Fruit fly (Drosophila melanogaster) whole organism, embryonic: Measurements from ENCODE around the gene CG13449.

Experiments used
- Atf-2 ChIP-seq: fragments of 200-800 bp; sonication (Bioruptor generic); optimal IDR thresholded peaks from 2 replicates; lab custom pipeline; 2016; ENCODE audit warnings: missing biosample characterization, missing genetic modification characterization
- B-H1 ChIP-seq: fragments of 200-800 bp; sonication (Bioruptor generic); IDR thresholded peaks from 3 replicates; pipeline ENCODE4 v1.3.6; 2022; ENCODE audit warnings: missing biosample characterization, missing genetic modification characterization
- CG10366 ChIP-seq: fragments of 200-800 bp; sonication (Bioruptor generic); IDR thresholded peaks from 2 replicates; pipeline ENCODE4 v1.3.6; 2022; ENCODE audit warnings: missing biosample characterization, missing genetic modification characterization
- CG10565 ChIP-seq: fragments of 200-800 bp; sonication (Bioruptor generic); optimal IDR thresholded peaks from 3 replicates; lab custom pipeline; 2016; ENCODE audit warnings: missing biosample characterization, mild to moderate bottlenecking, missing genetic modification characterization
- CG12104 ChIP-seq: fragments of 200-800 bp; sonication (Bioruptor generic); optimal IDR thresholded peaks from 3 replicates; lab custom pipeline; 2016; ENCODE audit warnings: missing biosample characterization, missing genetic modification characterization
- CG12155 ChIP-seq: fragments of 200-800 bp; sonication (Bioruptor generic); optimal IDR thresholded peaks from 3 replicates; lab custom pipeline; 2016; ENCODE audit warnings: missing biosample characterization, missing genetic modification characterization
- CG12659 ChIP-seq: fragments of 200-800 bp; sonication (Bioruptor generic); optimal IDR thresholded peaks from 3 replicates; lab custom pipeline; 2017; ENCODE audit warnings: mild to moderate bottlenecking, missing biosample characterization, missing genetic modification reagents, missing genetic modification characterization
- CG12744 ChIP-seq: fragments of 200-800 bp; sonication (Bioruptor generic); optimal IDR thresholded peaks from 2 replicates; lab custom pipeline; 2016; ENCODE audit warnings: missing biosample characterization, missing genetic modification characterization
- CG15269 ChIP-seq: fragments of 200-800 bp; sonication (Bioruptor generic); optimal IDR thresholded peaks from 2 replicates; lab custom pipeline; 2018; ENCODE audit warnings: missing biosample characterization, mild to moderate bottlenecking, missing genetic modification characterization, moderate library complexity
- CG1603 ChIP-seq: fragments of 200-800 bp; sonication (Bioruptor generic); optimal IDR thresholded peaks from 2 replicates; lab custom pipeline; 2019; ENCODE audit warnings: missing biosample characterization, mild to moderate bottlenecking, missing genetic modification characterization, moderate library complexity
- CG18262 ChIP-seq: fragments of 200-800 bp; optimal IDR thresholded peaks from 3 replicates; lab custom pipeline; 2019; ENCODE audit warnings: missing biosample characterization, mild to moderate bottlenecking, missing genetic modification characterization, moderate library complexity
- CG31365 ChIP-seq: fragments of 200-800 bp; sonication (Bioruptor generic); optimal IDR thresholded peaks from 2 replicates; lab custom pipeline; 2018; ENCODE audit warnings: missing biosample characterization, mild to moderate bottlenecking, missing genetic modification characterization
- CG3281 ChIP-seq: fragments of 200-800 bp; sonication (Bioruptor generic); optimal IDR thresholded peaks from 3 replicates; lab custom pipeline; 2017; ENCODE audit warnings: missing biosample characterization, mild to moderate bottlenecking, missing genetic modification characterization
- CG4404 ChIP-seq: fragments of 200-800 bp; sonication (Bioruptor generic); IDR thresholded peaks from 2 replicates; pipeline ENCODE4 v1.3.6; 2022; ENCODE audit warnings: missing biosample characterization, missing genetic modification characterization
- CG4424 ChIP-seq: fragments of 200-800 bp; sonication (Bioruptor generic); optimal IDR thresholded peaks from 3 replicates; lab custom pipeline; 2016; ENCODE audit warnings: missing biosample characterization, missing genetic modification characterization
- CG4854 ChIP-seq: fragments of 200-800 bp; sonication (Bioruptor generic); optimal IDR thresholded peaks from 2 replicates; lab custom pipeline; 2016; ENCODE audit warnings: missing biosample characterization, missing genetic modification characterization, inconsistent platforms
- CG6791 ChIP-seq: fragments of 200-800 bp; sonication (Bioruptor generic); IDR thresholded peaks from 3 replicates; pipeline ENCODE4 v1.3.6; 2022; ENCODE audit warnings: missing biosample characterization, missing genetic modification characterization; ENCODE audit not compliant: partially characterized antibody
- CG7357 ChIP-seq: fragments of 200-800 bp; sonication (Bioruptor generic); IDR thresholded peaks from 3 replicates; pipeline ENCODE4 v1.3.6; 2022; ENCODE audit warnings: missing biosample characterization, missing genetic modification characterization
- Fer1 ChIP-seq: fragments of 200-800 bp; sonication (Bioruptor generic); optimal IDR thresholded peaks from 2 replicates; lab custom pipeline; 2017; ENCODE audit warnings: missing biosample characterization, mild to moderate bottlenecking, missing genetic modification characterization
- Hr39 ChIP-seq: fragments of >200 bp; optimal IDR thresholded peaks from 2 replicates; lab custom pipeline; 2017
- Kr ChIP-seq: fragments of 200-800 bp; sonication (Bioruptor generic); optimal IDR thresholded peaks from 2 replicates; lab custom pipeline; 2017; ENCODE audit warnings: missing biosample characterization, mild to moderate bottlenecking, missing genetic modification characterization
- Scr ChIP-seq: fragments of 200-800 bp; sonication (Bioruptor generic); IDR thresholded peaks from 2 replicates; pipeline ENCODE4 v1.3.6; 2022; ENCODE audit warnings: missing biosample characterization, missing genetic modification characterization; ENCODE audit not compliant: partially characterized antibody
- Six4 ChIP-seq: fragments of 200-800 bp; sonication (Bioruptor generic); optimal IDR thresholded peaks from 2 replicates; lab custom pipeline; 2016; ENCODE audit warnings: missing biosample characterization, missing genetic modification characterization
- Ssrp ChIP-seq: fragments of 200-800 bp; sonication (Bioruptor generic); optimal IDR thresholded peaks from 2 replicates; lab custom pipeline; 2018; ENCODE audit warnings: missing biosample characterization, mild to moderate bottlenecking, missing genetic modification characterization, moderate library complexity
- Tbp ChIP-seq: fragments of >200 bp; optimal IDR thresholded peaks from 2 replicates; lab custom pipeline; 2018; ENCODE audit warnings: missing biosample characterization, missing genetic modification characterization
- Trl ChIP-seq, 3 experiments: fragments of >200 bp in 2 of 3; fragments of 200-800 bp in 1 of 3; sonication (Bioruptor generic) in 1 of 3; optimal IDR thresholded peaks; 2 replicates in 1 of 3; 3 replicates in 2 of 3; lab custom pipeline; 2016 to 2017; ENCODE audit warnings: missing biosample characterization in 1 of 3, missing genetic modification characterization in 1 of 3
- ash1 ChIP-seq: fragments of 200-800 bp; sonication (Bioruptor generic); optimal IDR thresholded peaks from 2 replicates; lab custom pipeline; 2018; ENCODE audit warnings: missing biosample characterization, mild to moderate bottlenecking, missing genetic modification characterization
- cad ChIP-seq: fragments of >200 bp; optimal IDR thresholded peaks from 2 replicates; lab custom pipeline; 2017; ENCODE audit warnings: missing biosample characterization, missing genetic modification characterization
- chinmo ChIP-seq: fragments of 200-800 bp; sonication (Bioruptor generic); IDR thresholded peaks from 4 replicates; pipeline ENCODE4 v1.3.6; 2022; ENCODE audit warnings: missing biosample characterization, missing genetic modification characterization; ENCODE audit not compliant: partially characterized antibody
- ci ChIP-seq: fragments of 200-800 bp; sonication (Bioruptor generic); IDR thresholded peaks from 3 replicates; pipeline ENCODE4 v1.3.6; 2022; ENCODE audit warnings: missing biosample characterization, missing genetic modification characterization
- crp ChIP-seq, 2 experiments: fragments of 200-800 bp; sonication (Bioruptor generic); optimal IDR thresholded peaks; 2 replicates in 1 of 2; 3 replicates in 1 of 2; lab custom pipeline; 2017; ENCODE audit warnings: missing biosample characterization in 2 of 2, missing genetic modification characterization in 2 of 2, mild to moderate bottlenecking in 1 of 2, moderate library complexity in 1 of 2
- da ChIP-seq: fragments of 200-800 bp; sonication (Bioruptor generic); optimal IDR thresholded peaks from 2 replicates; lab custom pipeline; 2016; ENCODE audit warnings: missing biosample characterization, missing genetic modification characterization
- dmrt11E ChIP-seq: fragments of 200-800 bp; sonication (Bioruptor generic); optimal IDR thresholded peaks from 3 replicates; lab custom pipeline; 2018; ENCODE audit warnings: missing biosample characterization, mild to moderate bottlenecking, missing genetic modification characterization, moderate library complexity
- dpn ChIP-seq, 2 experiments: fragments of 200-800 bp; sonication (Bioruptor generic); optimal IDR thresholded peaks; 3 replicates each; lab custom pipeline; 2016; ENCODE audit warnings: missing biosample characterization in 2 of 2, missing genetic modification characterization in 2 of 2
- fu2 ChIP-seq: fragments of 200-800 bp; sonication (Bioruptor generic); optimal IDR thresholded peaks from 2 replicates; lab custom pipeline; 2016; ENCODE audit warnings: missing biosample characterization, missing genetic modification characterization
- ham ChIP-seq: fragments of 200-800 bp; sonication (Bioruptor generic); IDR thresholded peaks from 2 replicates; pipeline ENCODE4 v1.3.6; 2022; ENCODE audit warnings: missing biosample characterization, missing genetic modification characterization
- hbn ChIP-seq: fragments of 200-800 bp; sonication (Bioruptor generic); IDR thresholded peaks from 2 replicates; pipeline ENCODE4 v1.3.6; 2022; ENCODE audit warnings: missing biosample characterization, missing genetic modification characterization; ENCODE audit not compliant: partially characterized antibody
- jing ChIP-seq: fragments of 200-800 bp; sonication (Bioruptor generic); optimal IDR thresholded peaks from 2 replicates; lab custom pipeline; 2018; ENCODE audit warnings: missing biosample characterization, mild to moderate bottlenecking, missing genetic modification characterization
- lilli ChIP-seq: fragments of 200-800 bp; sonication (Bioruptor generic); optimal IDR thresholded peaks from 3 replicates; lab custom pipeline; 2016; ENCODE audit warnings: missing biosample characterization, missing genetic modification characterization
- maf-S ChIP-seq: fragments of 200-800 bp; sonication (Bioruptor generic); optimal IDR thresholded peaks from 2 replicates; lab custom pipeline; 2016; ENCODE audit warnings: missing biosample characterization, missing genetic modification characterization
- pfk ChIP-seq: fragments of 200-800 bp; sonication (Bioruptor generic); optimal IDR thresholded peaks from 2 replicates; lab custom pipeline; 2018; ENCODE audit warnings: missing biosample characterization, mild to moderate bottlenecking, missing genetic modification characterization, moderate library complexity
- pho ChIP-seq: fragments of 200-800 bp; sonication (Bioruptor generic); optimal IDR thresholded peaks from 2 replicates; lab custom pipeline; 2016; ENCODE audit warnings: missing biosample characterization, missing genetic modification characterization
- phol ChIP-seq: fragments of 200-800 bp; sonication (Bioruptor generic); optimal IDR thresholded peaks from 3 replicates; lab custom pipeline; 2018; ENCODE audit warnings: missing biosample characterization, mild to moderate bottlenecking, missing genetic modification characterization, moderate library complexity
- prd ChIP-seq, 3 experiments: fragments of >200 bp in 2 of 3; fragments of 200-800 bp in 1 of 3; sonication (Bioruptor generic) in 1 of 3; optimal IDR thresholded peaks in 2 of 3; IDR thresholded peaks in 1 of 3; 2 replicates in 2 of 3; 3 replicates in 1 of 3; pipeline versions ENCODE4 v1.3.6 to Lab custom; 2017 to 2022; ENCODE audit warnings: missing biosample characterization in 1 of 3, missing genetic modification characterization in 1 of 3
- sens ChIP-seq: fragments of 200-800 bp; sonication (Bioruptor generic); peaks from one replicate; lab custom pipeline; 2016; ENCODE audit warnings: missing biosample characterization, missing genetic modification characterization
- tio ChIP-seq: fragments of 200-800 bp; sonication (Bioruptor generic); optimal IDR thresholded peaks from 2 replicates; lab custom pipeline; 2017; ENCODE audit warnings: missing biosample characterization, missing genetic modification characterization, inconsistent platforms
- tup ChIP-seq: fragments of 200-800 bp; sonication (Bioruptor generic); optimal IDR thresholded peaks from 2 replicates; lab custom pipeline; 2016; ENCODE audit warnings: missing biosample characterization, mild to moderate bottlenecking, missing genetic modification characterization, moderate library complexity
- vfl ChIP-seq: fragments of 200-800 bp; sonication (Bioruptor generic); optimal IDR thresholded peaks from 2 replicates; lab custom pipeline; 2016; ENCODE audit warnings: missing biosample characterization, missing genetic modification characterization
- wdn ChIP-seq: fragments of 200-800 bp; sonication (Bioruptor generic); IDR thresholded peaks from 2 replicates; pipeline ENCODE4 v1.3.6; 2022; ENCODE audit warnings: missing biosample characterization, missing genetic modification characterization
- zen2 ChIP-seq: fragments of 200-800 bp; sonication (Bioruptor generic); IDR thresholded peaks from 3 replicates; pipeline ENCODE4 v1.3.6; 2022; ENCODE audit warnings: missing biosample characterization, missing genetic modification characterization; ENCODE audit not compliant: partially characterized antibody

The CG13449 gene

DNA sequence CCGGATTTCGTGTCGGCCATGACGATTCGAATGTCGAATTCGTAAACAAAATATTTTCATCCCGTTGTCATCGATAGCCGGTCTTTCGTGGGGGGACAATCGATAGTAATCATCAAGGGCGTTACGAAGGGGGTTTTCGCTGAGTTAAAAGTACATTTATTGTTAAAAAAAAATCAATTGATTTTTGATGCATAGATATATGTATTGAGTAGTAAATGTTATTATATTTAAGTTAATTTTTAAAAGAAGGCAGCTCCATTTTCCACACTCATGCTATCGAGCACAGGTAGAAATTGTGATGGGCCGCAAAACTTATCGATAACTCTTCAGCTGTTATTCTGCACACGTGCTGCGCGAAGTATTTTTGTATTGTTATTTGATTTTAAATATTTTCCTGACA, 32.1 kb downstream of the CG13449 start, which contains the start of the genes mrn and CG12301 (continued):
- TF ChIP-seq dpn (GFP tag; optimal IDR thresholded peaks at IDR 0.05; lab: Kevin White, UChicago) (peak; percentile 71 to 82), hbn (GFP tag; lab: Robert Waterston, UW) (peak; percentile 91), CG4424 (peak; percentile 82), Tbp (GFP tag; lab: Kevin White, UChicago) (peak; percentile 14), CG3281 (peak; percentile 83), CG12744 (GFP tag; lab: Kevin White, UChicago) (peak; percentile 39), Six4 (GFP tag; lab: Kevin White, UChicago) (peak; percentile 64), dmrt11E (tag; lab: Kevin White, UChicago) (peak; percentile 36), cad (GFP tag; lab: Kevin White, UChicago) (no peak), CG12155 (peak; percentile 82), prd (optimal IDR thresholded peaks at IDR 0.05; lab: Kevin White, UChicago) (no peak), prd (GFP tag; IDR thresholded peaks at IDR 0.05; lab: Robert Waterston, UW) (peak; percentile 96), Kr (GFP tag; lab: Kevin White, UChicago) (no peak), CG1603 (no peak), Fer1 (GFP tag; lab: Kevin White, UChicago) (peak; percentile 76), crp (GFP tag; optimal IDR thresholded peaks at IDR 0.05; lab: Kevin White, UChicago) (peak; percentile 49 to 89), Ssrp (tag; lab: Kevin White, UChicago) (peak; percentile 62), maf-S (GFP tag; lab: Kevin White, UChicago) (no peak), vfl (peak; percentile 79), da (GFP tag; lab: Kevin White, UChicago) (no peak), CG18262 (tag; lab: Kevin White, UChicago) (peak; percentile 83), ci (GFP tag; lab: Robert Waterston, UW) (peak; percentile 49; the same call in 1 of the 3 replicates), CG4404 (GFP tag; lab: Robert Waterston, UW) (peak; percentile 90), ham (GFP tag; lab: Robert Waterston, UW) (peak; percentile 60; the same call in 1 of the 2 replicates), sens (GFP tag; lab: Kevin White, UChicago) (peak; percentile 92), CG10366 (GFP tag; lab: Robert Waterston, UW) (peak; percentile 81), CG6791 (GFP tag; lab: Robert Waterston, UW) (peak; percentile 84), CG31365 (tag; lab: Kevin White, UChicago) (no peak), CG12104 (GFP tag; lab: Kevin White, UChicago) (peak; percentile 70), phol (tag; lab: Kevin White, UChicago) (peak; percentile 89), CG7357 (peak; percentile 86), pfk (no peak), wdn (GFP tag; lab: Robert Waterston, UW) (peak; percentile 68), Atf-2 (GFP tag; lab: Kevin White, UChicago) (peak; percentile 23), chinmo (peak; percentile 83; the same call in 2 of the 4 replicates), jing (GFP tag; lab: Kevin White, UChicago) (no peak), tio (GFP tag; lab: Kevin White, UChicago) (no peak), CG15269 (tag; lab: Kevin White, UChicago) (no peak), pho (GFP tag; lab: Kevin White, UChicago) (peak; percentile 77), zen2 (GFP tag; lab: Robert Waterston, UW) (peak; percentile 75; the same call in 1 of the 3 replicates), Hr39 (lab: Kevin White, UChicago) (no peak), lilli (GFP tag; lab: Kevin White, UChicago) (peak; percentile 87), fu2 (peak; percentile 52), CG4854 (GFP tag; lab: Kevin White, UChicago) (peak; percentile 74), Trl (optimal IDR thresholded peaks at IDR 0.05; lab: Kevin White, UChicago) (no peak), Trl (GFP tag; optimal IDR thresholded peaks at IDR 0.05; lab: Kevin White, UChicago) (peak; percentile 46), CG12659 (peak; percentile 84), B-H1 (peak; percentile 96), Scr (GFP tag; lab: Robert Waterston, UW) (peak; percentile 95), ash1 (GFP tag; lab: Kevin White, UChicago) (no peak), CG10565 (GFP tag; lab: Kevin White, UChicago) (no peak), tup (GFP tag; lab: Kevin White, UChicago) (peak; percentile 49)
